Fruit fly (Drosophila melanogaster) whole organism, embryonic: ENCODE measurements around the gene CG11241.
A peak's percentile ranks its signal among the peaks of the same experiment; 100 is the strongest.

Source experiments
- ATbp ChIP-seq: fragments of 200-800 bp; sonication (Bioruptor generic); optimal IDR thresholded peaks from 2 replicates; lab custom pipeline; 2017; ENCODE audit warnings: missing biosample characterization, mild to moderate bottlenecking, missing genetic modification characterization, missing genetic modification reagents
- Asciz ChIP-seq: fragments of 200-800 bp; sonication (Bioruptor generic); optimal IDR thresholded peaks from 2 replicates; lab custom pipeline; 2017; ENCODE audit warnings: missing biosample characterization, mild to moderate bottlenecking, missing genetic modification characterization, missing genetic modification reagents
- Bteb2 ChIP-seq: fragments of 200-800 bp; sonication (Bioruptor generic); optimal IDR thresholded peaks from 2 replicates; lab custom pipeline; 2016; ENCODE audit warnings: missing biosample characterization, missing genetic modification characterization
- C15 ChIP-seq: fragments of 200-800 bp; sonication (Bioruptor generic); IDR thresholded peaks from 3 replicates; pipeline ENCODE4 v1.3.6; 2022; ENCODE audit warnings: missing biosample characterization, missing genetic modification characterization
- CG10147 ChIP-seq: fragments of 200-800 bp; sonication (Bioruptor generic); optimal IDR thresholded peaks from 2 replicates; lab custom pipeline; 2019; ENCODE audit warnings: missing biosample characterization, mild to moderate bottlenecking, missing genetic modification characterization, moderate library complexity
- CG10979 ChIP-seq: fragments of 200-800 bp; sonication (Bioruptor generic); optimal IDR thresholded peaks from 2 replicates; lab custom pipeline; 2018; ENCODE audit warnings: missing biosample characterization, mild to moderate bottlenecking, missing genetic modification characterization, moderate library complexity
- CG11723 ChIP-seq: fragments of 200-800 bp; sonication (Bioruptor generic); optimal IDR thresholded peaks from 2 replicates; lab custom pipeline; 2017; ENCODE audit warnings: missing biosample characterization, mild to moderate bottlenecking, missing genetic modification characterization
- CG12104 ChIP-seq: fragments of 200-800 bp; sonication (Bioruptor generic); optimal IDR thresholded peaks from 3 replicates; lab custom pipeline; 2016; ENCODE audit warnings: missing biosample characterization, missing genetic modification characterization
- CG12155 ChIP-seq: fragments of 200-800 bp; sonication (Bioruptor generic); optimal IDR thresholded peaks from 3 replicates; lab custom pipeline; 2016; ENCODE audit warnings: missing biosample characterization, missing genetic modification characterization
- CG13287 ChIP-seq: fragments of 200-800 bp; sonication (Bioruptor generic); IDR thresholded peaks from 2 replicates; pipeline ENCODE4 v1.3.6; 2022; ENCODE audit warnings: missing biosample characterization, missing genetic modification characterization; ENCODE audit not compliant: partially characterized antibody
- CG14667 ChIP-seq: fragments of 200-800 bp; sonication (Bioruptor generic); IDR thresholded peaks from 2 replicates; pipeline ENCODE4 v1.3.6; 2022; ENCODE audit warnings: missing biosample characterization, missing genetic modification characterization
- CG14710 ChIP-seq: fragments of 200-800 bp; sonication (Bioruptor generic); optimal IDR thresholded peaks from 3 replicates; lab custom pipeline; 2019; ENCODE audit warnings: missing biosample characterization, mild to moderate bottlenecking, missing genetic modification characterization, moderate library complexity
- CG15011 ChIP-seq: fragments of 200-800 bp; sonication (Bioruptor generic); optimal IDR thresholded peaks from 3 replicates; lab custom pipeline; 2018; ENCODE audit warnings: missing biosample characterization, mild to moderate bottlenecking, missing genetic modification characterization
- CG1603 ChIP-seq: fragments of 200-800 bp; sonication (Bioruptor generic); optimal IDR thresholded peaks from 2 replicates; lab custom pipeline; 2019; ENCODE audit warnings: missing biosample characterization, mild to moderate bottlenecking, missing genetic modification characterization, moderate library complexity
- CG16813 ChIP-seq: fragments of 200-800 bp; sonication (Bioruptor generic); IDR thresholded peaks from 3 replicates; pipeline ENCODE4 v1.3.6; 2022; ENCODE audit warnings: missing biosample characterization, missing genetic modification characterization; ENCODE audit not compliant: partially characterized antibody
- CG16815 ChIP-seq: fragments of 200-800 bp; sonication (Bioruptor generic); optimal IDR thresholded peaks from 3 replicates; lab custom pipeline; 2017; ENCODE audit warnings: missing biosample characterization, mild to moderate bottlenecking, missing genetic modification characterization
- CG17359 ChIP-seq: fragments of 200-800 bp; sonication (Bioruptor generic); optimal IDR thresholded peaks from 3 replicates; lab custom pipeline; 2018; ENCODE audit warnings: missing biosample characterization, mild to moderate bottlenecking, missing genetic modification characterization, moderate library complexity
- CG2199 ChIP-seq: fragments of 200-800 bp; sonication (Bioruptor generic); IDR thresholded peaks from 3 replicates; pipeline ENCODE4 v1.3.6; 2022; ENCODE audit warnings: missing biosample characterization, missing genetic modification characterization
- CG30403 ChIP-seq: fragments of 200-800 bp; sonication (Bioruptor generic); optimal IDR thresholded peaks from 3 replicates; lab custom pipeline; 2016; ENCODE audit warnings: missing biosample characterization, missing genetic modification characterization
- CG33213 ChIP-seq: fragments of 200-800 bp; sonication (Bioruptor generic); optimal IDR thresholded peaks from 3 replicates; lab custom pipeline; 2016; ENCODE audit warnings: missing biosample characterization, missing genetic modification characterization
- CG3726 ChIP-seq: fragments of 200-800 bp; sonication (Bioruptor generic); IDR thresholded peaks from 3 replicates; pipeline ENCODE4, ENCODE4 v1.3.6; 2022; ENCODE audit warnings: missing biosample characterization, missing genetic modification characterization
- CG7786 ChIP-seq: fragments of 200-800 bp; sonication (Bioruptor generic); optimal IDR thresholded peaks from 2 replicates; lab custom pipeline; 2016; ENCODE audit warnings: missing biosample characterization, missing genetic modification characterization
- CG9817 ChIP-seq: fragments of 200-800 bp; sonication (Bioruptor generic); optimal IDR thresholded peaks from 2 replicates; lab custom pipeline; 2018; ENCODE audit warnings: missing biosample characterization, mild to moderate bottlenecking, missing genetic modification characterization, moderate library complexity
- D ChIP-seq, 2 experiments: fragments of 200-800 bp in 1 of 2; fragments of >200 bp in 1 of 2; sonication (Bioruptor generic) in 1 of 2; optimal IDR thresholded peaks; 2 replicates in 1 of 2; 3 replicates in 1 of 2; lab custom pipeline; 2017; ENCODE audit warnings: mild to moderate bottlenecking in 1 of 2, missing biosample characterization in 1 of 2, missing genetic modification characterization in 1 of 2, missing genetic modification reagents in 1 of 2
- Dad ChIP-seq: fragments of 200-800 bp; sonication (Bioruptor generic); optimal IDR thresholded peaks from 3 replicates; lab custom pipeline; 2016; ENCODE audit warnings: missing biosample characterization, missing genetic modification characterization
- Dip2 ChIP-seq: fragments of 200-800 bp; sonication (Bioruptor generic); IDR thresholded peaks from 2 replicates; pipeline ENCODE4 v1.3.6; 2022; ENCODE audit warnings: missing biosample characterization, missing genetic modification characterization
- Dip3 ChIP-seq: fragments of 200-800 bp; sonication (Bioruptor generic); optimal IDR thresholded peaks from 3 replicates; lab custom pipeline; 2016; ENCODE audit warnings: missing biosample characterization, missing genetic modification characterization
- E2f2 ChIP-seq: fragments of 200-800 bp; sonication (Bioruptor generic); IDR thresholded peaks from 2 replicates; pipeline ENCODE4 v1.3.6; 2022; ENCODE audit warnings: missing biosample characterization, missing genetic modification characterization
- ERR ChIP-seq: fragments of 200-800 bp; sonication (Bioruptor generic); optimal IDR thresholded peaks from 2 replicates; lab custom pipeline; 2016; ENCODE audit warnings: missing biosample characterization, missing genetic modification characterization
- Ets65A ChIP-seq: fragments of 200-800 bp; sonication (Bioruptor generic); peaks from one replicate; lab custom pipeline; 2016; ENCODE audit warnings: missing biosample characterization, missing genetic modification characterization
- HLHmδ ChIP-seq: fragments of 200-800 bp; sonication (Bioruptor generic); optimal IDR thresholded peaks from 2 replicates; lab custom pipeline; 2018; ENCODE audit warnings: missing biosample characterization, mild to moderate bottlenecking, missing genetic modification characterization, moderate library complexity
- Mes4 ChIP-seq: fragments of 200-800 bp; sonication (Bioruptor generic); optimal IDR thresholded peaks from 2 replicates; lab custom pipeline; 2016; ENCODE audit warnings: missing biosample characterization, missing genetic modification characterization
- Stat92E ChIP-seq, 3 experiments: fragments of >200 bp in 2 of 3; fragments of 200-800 bp in 1 of 3; sonication (Bioruptor generic) in 1 of 3; optimal IDR thresholded peaks; 2 replicates each; lab custom pipeline; 2017 to 2019; ENCODE audit warnings: missing biosample characterization in 3 of 3, missing genetic modification characterization in 3 of 3, mild to moderate bottlenecking in 1 of 3, moderate library complexity in 1 of 3
- Usf ChIP-seq: fragments of 200-800 bp; sonication (Bioruptor generic); optimal IDR thresholded peaks from 2 replicates; lab custom pipeline; 2017; ENCODE audit warnings: missing genotype, missing biosample characterization, missing genetic modification characterization
- Xrp1 ChIP-seq: fragments of 200-800 bp; sonication (Bioruptor generic); IDR thresholded peaks from 2 replicates; pipeline ENCODE4 v1.3.6; 2022; ENCODE audit warnings: missing biosample characterization, missing genetic modification characterization
- aop ChIP-seq: fragments of 200-800 bp; sonication (Bioruptor generic); IDR thresholded peaks from 2 replicates; pipeline ENCODE4 v1.3.6; 2022; ENCODE audit warnings: missing biosample characterization, missing genetic modification characterization
- ap ChIP-seq: fragments of 200-800 bp; sonication (Bioruptor generic); IDR thresholded peaks from 2 replicates; pipeline ENCODE4 v1.3.6; 2022; ENCODE audit warnings: missing biosample characterization, missing genetic modification characterization
- ash1 ChIP-seq: fragments of 200-800 bp; sonication (Bioruptor generic); optimal IDR thresholded peaks from 2 replicates; lab custom pipeline; 2018; ENCODE audit warnings: missing biosample characterization, mild to moderate bottlenecking, missing genetic modification characterization
- az2 ChIP-seq: fragments of 200-800 bp; sonication (Bioruptor generic); optimal IDR thresholded peaks from 3 replicates; lab custom pipeline; 2016; ENCODE audit warnings: missing biosample characterization, missing genetic modification characterization
- caup ChIP-seq: fragments of 200-800 bp; sonication (Bioruptor generic); optimal IDR thresholded peaks from 3 replicates; lab custom pipeline; 2017; ENCODE audit warnings: missing biosample characterization, mild to moderate bottlenecking, missing genetic modification characterization, moderate library complexity; ENCODE audit not compliant: severe bottlenecking
- dysf ChIP-seq: fragments of 200-800 bp; sonication (Bioruptor generic); IDR thresholded peaks from 3 replicates; pipeline ENCODE4 v1.3.6; 2022; ENCODE audit warnings: missing biosample characterization, missing genetic modification characterization
- ewg ChIP-seq: fragments of 200-800 bp; sonication (Bioruptor generic); optimal IDR thresholded peaks from 3 replicates; lab custom pipeline; 2017; ENCODE audit warnings: mild to moderate bottlenecking, missing biosample characterization, missing genetic modification reagents, missing genetic modification characterization
- eyg ChIP-seq: fragments of 200-800 bp; sonication (Bioruptor generic); optimal IDR thresholded peaks from 3 replicates; lab custom pipeline; 2016; ENCODE audit warnings: missing biosample characterization, missing genetic modification characterization
- gcm ChIP-seq: fragments of 200-800 bp; sonication (Bioruptor generic); optimal IDR thresholded peaks from 2 replicates; lab custom pipeline; 2019; ENCODE audit warnings: missing biosample characterization, mild to moderate bottlenecking, missing genetic modification characterization, moderate library complexity
- kah ChIP-seq: fragments of 200-800 bp; sonication (Bioruptor generic); optimal IDR thresholded peaks from 2 replicates; lab custom pipeline; 2018; ENCODE audit warnings: missing biosample characterization, mild to moderate bottlenecking, missing genetic modification characterization
- klu ChIP-seq: fragments of 200-800 bp; sonication (Bioruptor generic); IDR thresholded peaks from 2 replicates; pipeline ENCODE4 v1.3.6; 2022; ENCODE audit warnings: missing biosample characterization, missing genetic modification characterization
- nmo ChIP-seq: fragments of 200-800 bp; sonication (Bioruptor generic); optimal IDR thresholded peaks from 2 replicates; lab custom pipeline; 2018; ENCODE audit warnings: missing biosample characterization, mild to moderate bottlenecking, missing genetic modification characterization, moderate library complexity
- nom ChIP-seq: fragments of 200-800 bp; sonication (Bioruptor generic); optimal IDR thresholded peaks from 2 replicates; lab custom pipeline; 2017; ENCODE audit warnings: missing biosample characterization, missing genetic modification characterization, mild to moderate bottlenecking, moderate library complexity, missing genetic modification reagents
- sc ChIP-seq, 3 experiments: fragments of >200 bp in 2 of 3; fragments of 200-800 bp in 1 of 3; sonication (Bioruptor generic) in 1 of 3; optimal IDR thresholded peaks; 2 replicates in 2 of 3; 3 replicates in 1 of 3; lab custom pipeline; 2017; ENCODE audit warnings: mild to moderate bottlenecking in 1 of 3, missing biosample characterization in 1 of 3, missing genetic modification characterization in 1 of 3, missing genetic modification reagents in 1 of 3
- scrt ChIP-seq: fragments of 200-800 bp; sonication (Bioruptor generic); optimal IDR thresholded peaks from 2 replicates; lab custom pipeline; 2018; ENCODE audit warnings: missing biosample characterization, mild to moderate bottlenecking, missing genetic modification characterization, moderate library complexity

CG11241 gene

DNA sequence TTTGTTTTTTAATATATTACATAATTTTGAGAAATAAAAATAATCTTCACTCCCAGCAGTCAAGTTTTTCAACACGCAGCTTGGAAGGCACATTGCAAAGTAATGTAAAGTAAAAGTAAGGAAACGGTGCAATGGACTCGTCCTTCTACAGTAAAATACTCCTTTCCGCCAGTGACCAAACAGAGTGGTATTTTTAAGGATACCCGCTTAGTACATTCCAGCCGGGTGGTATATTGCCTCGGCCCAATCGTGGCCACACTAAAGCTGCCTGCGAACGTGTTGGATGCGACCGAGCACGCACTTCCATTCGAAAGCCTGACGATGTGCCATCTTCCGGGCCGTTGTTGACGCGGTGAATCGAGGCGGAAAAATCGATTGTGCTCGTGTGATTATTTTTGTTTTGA lies 10.9 kb upstream of the CG11241 start, which contains the start of gene SPoCk:
TSS of gene SPoCk (plus strand) at position 298 of the 404 bp plus-strand sequence.
- no peak for TF ChIP-seq sc (optimal IDR thresholded peaks at IDR 0.05; lab: Kevin White, UChicago)
- TF ChIP-seq sc (GFP tag; optimal IDR thresholded peaks at IDR 0.05; lab: Kevin White, UChicago): no peak
- no peak for TF ChIP-seq ewg (GFP tag; lab: Kevin White, UChicago)
- peak; percentile 20 for TF ChIP-seq scrt (GFP tag; lab: Kevin White, UChicago)
- TF ChIP-seq caup (GFP tag; lab: Kevin White, UChicago): no peak
- TF ChIP-seq Dip3 (GFP tag; lab: Kevin White, UChicago): no peak
- no peak for TF ChIP-seq CG7786 (GFP tag; lab: Kevin White, UChicago)
- TF ChIP-seq Stat92E (GFP tag; optimal IDR thresholded peaks at IDR 0.05; lab: Kevin White, UChicago): no peak
- TF ChIP-seq dysf (GFP tag; lab: Robert Waterston, UW): no peak
- TF ChIP-seq Dad: no peak
- no peak for TF ChIP-seq D (optimal IDR thresholded peaks at IDR 0.05; lab: Kevin White, UChicago)
- TF ChIP-seq D (GFP tag; optimal IDR thresholded peaks at IDR 0.05; lab: Kevin White, UChicago): no peak
- no peak for TF ChIP-seq CG17359 (tag; lab: Kevin White, UChicago)
- TF ChIP-seq E2f2 (GFP tag; lab: Robert Waterston, UW): no peak
- no peak for TF ChIP-seq CG9817 (tag; lab: Kevin White, UChicago)
- no peak for TF ChIP-seq CG12155 (GFP tag; lab: Kevin White, UChicago)
- TF ChIP-seq eyg (GFP tag; lab: Kevin White, UChicago): no peak
- no peak for TF ChIP-seq az2 (GFP tag; lab: Kevin White, UChicago)
- no peak for TF ChIP-seq CG3726
- TF ChIP-seq CG15011: no peak
- TF ChIP-seq C15: no peak
- peak; percentile 13 for TF ChIP-seq CG1603
- TF ChIP-seq Ets65A (GFP tag; lab: Kevin White, UChicago): peak; percentile 52
- TF ChIP-seq CG16815: no peak
- no peak for TF ChIP-seq Asciz (GFP tag; lab: Kevin White, UChicago)
- TF ChIP-seq kah (GFP tag; lab: Kevin White, UChicago): no peak
- no peak for TF ChIP-seq CG14710
- no peak for TF ChIP-seq CG13287 (GFP tag; lab: Robert Waterston, UW)
- TF ChIP-seq CG16813 (GFP tag; lab: Robert Waterston, UW): peak; percentile 17; the same call in 1 of the 3 replicates
- no peak for TF ChIP-seq Mes4 (GFP tag; lab: Kevin White, UChicago)
- no peak for TF ChIP-seq ap (GFP tag; lab: Robert Waterston, UW)
- TF ChIP-seq Dip2 (GFP tag; lab: Robert Waterston, UW): no peak
- TF ChIP-seq ATbp (GFP tag; lab: Kevin White, UChicago): no peak
- TF ChIP-seq nmo (GFP tag; lab: Kevin White, UChicago): no peak
- TF ChIP-seq ash1 (GFP tag; lab: Kevin White, UChicago): no peak
- TF ChIP-seq Xrp1 (GFP tag; lab: Robert Waterston, UW): no peak
- TF ChIP-seq CG10147 (GFP tag; lab: Kevin White, UChicago): no peak
- TF ChIP-seq aop (GFP tag; lab: Robert Waterston, UW): no peak
- peak; percentile 13 for TF ChIP-seq CG33213 (GFP tag; lab: Kevin White, UChicago)
- TF ChIP-seq gcm (GFP tag; lab: Kevin White, UChicago): no peak
- no peak for TF ChIP-seq CG30403 (GFP tag; lab: Kevin White, UChicago)
- TF ChIP-seq CG14667 (GFP tag; lab: Robert Waterston, UW): no peak
- TF ChIP-seq CG11723 (GFP tag; lab: Kevin White, UChicago): no peak
- TF ChIP-seq klu: no peak
- TF ChIP-seq CG10979 (tag; lab: Kevin White, UChicago): no peak
- peak; percentile 57 for TF ChIP-seq nom (GFP tag; lab: Kevin White, UChicago)
- TF ChIP-seq Bteb2: no peak
- no peak for TF ChIP-seq ERR
- no peak; the same call in 2 of the 3 replicates for TF ChIP-seq CG2199 (GFP tag; lab: Robert Waterston, UW)
- peak; percentile 17 for TF ChIP-seq HLHmδ
- no peak for TF ChIP-seq CG12104 (GFP tag; lab: Kevin White, UChicago)
- no peak for TF ChIP-seq Usf (GFP tag; lab: Kevin White, UChicago)
